Worm (Caenorhabditis elegans) whole organism, late embryonic: ENCODE data around the gene T28C6.10.

Source experiments
- C08G9.2 ChIP-seq: sonication (generic microtip); optimal IDR thresholded peaks from 2 replicates; lab custom pipeline; 2016; ENCODE audit warnings: mild to moderate bottlenecking, missing genetic modification characterization, moderate library complexity, missing compliant biosample characterization
- ceh-48 ChIP-seq: sonication (generic microtip); optimal IDR thresholded peaks from 2 replicates; lab custom pipeline; 2016; ENCODE audit warnings: missing genetic modification characterization, inconsistent platforms, missing compliant biosample characterization
- elt-2 ChIP-seq: sonication (generic microtip); optimal IDR thresholded peaks from 2 replicates; lab custom pipeline; 2016; ENCODE audit warnings: missing genetic modification reagents, missing genetic modification characterization, missing compliant biosample characterization
- fkh-10 ChIP-seq: fragments of 150-350 bp; optimal IDR thresholded peaks from 2 replicates; lab custom pipeline; 2014; ENCODE audit warnings: missing biosample characterization, missing genetic modification reagents, missing genetic modification characterization
- hlh-30 ChIP-seq: sonication (generic microtip); optimal IDR thresholded peaks from 2 replicates; lab custom pipeline; 2017; ENCODE audit warnings: antibody characterized with exemption, missing genetic modification characterization, missing compliant biosample characterization; ENCODE audit not compliant: insufficient read depth
- lin-11 ChIP-seq: fragments of 200-800 bp; sonication (Bioruptor generic); optimal IDR thresholded peaks from 2 replicates; lab custom pipeline; 2018; ENCODE audit warnings: mild to moderate bottlenecking, missing genetic modification characterization, missing compliant biosample characterization
- nhr-11 ChIP-seq: fragments of 150-350 bp; optimal IDR thresholded peaks from 2 replicates; lab custom pipeline; 2014; ENCODE audit warnings: missing biosample characterization, missing genetic modification characterization
- pqm-1 ChIP-seq: sonication (generic microtip); optimal IDR thresholded peaks from 2 replicates; lab custom pipeline; 2016; ENCODE audit warnings: missing genetic modification characterization, missing compliant biosample characterization
- unc-42 ChIP-seq: sonication (generic microtip); optimal IDR thresholded peaks from 2 replicates; lab custom pipeline; 2016; ENCODE audit warnings: missing genotype, missing genetic modification characterization, missing compliant biosample characterization
- zip-5 ChIP-seq: sonication (generic microtip); optimal IDR thresholded peaks from 2 replicates; lab custom pipeline; 2016; ENCODE audit warnings: missing genetic modification characterization, missing compliant biosample characterization

ce11 chrIV:8813614-8814013 lies 4.1 kb upstream of the T28C6.10 start, which contains the start of gene exc-5:
- no peak for TF ChIP-seq C08G9.2
- TF ChIP-seq pqm-1 (tag; lab: Kevin White, UChicago): no peak
- no peak for TF ChIP-seq unc-42 (tag; lab: Kevin White, UChicago)
- TF ChIP-seq nhr-11 (tag; lab: Kevin White, UChicago): no peak
- no peak for TF ChIP-seq lin-11 (tag; lab: Kevin White, UChicago)
- TF ChIP-seq fkh-10 (GFP tag; lab: Kevin White, UChicago): no peak
- no peak for TF ChIP-seq hlh-30
- no peak for TF ChIP-seq zip-5 (tag; lab: Kevin White, UChicago)
- TF ChIP-seq elt-2 (tag; lab: Kevin White, UChicago): no peak
- TF ChIP-seq ceh-48 (tag; lab: Kevin White, UChicago): no peak
